Worm (Caenorhabditis elegans) whole organism, L4 larva: ENCODE data around the gene C16B8.3.

ENCODE experiments used
- F49E8.2 ChIP-seq: sonication (generic microtip); optimal IDR thresholded peaks from 2 replicates; lab custom pipeline; 2016; ENCODE audit warnings: missing compliant biosample characterization, mild to moderate bottlenecking, missing genetic modification characterization, borderline replicate concordance
- Y5F2A.4 ChIP-seq: fragments of 200-800 bp; sonication (Bioruptor generic); optimal IDR thresholded peaks from 2 replicates; lab custom pipeline; 2018; ENCODE audit warnings: mild to moderate bottlenecking, missing genetic modification characterization, missing compliant biosample characterization
- Y75B8A.6 ChIP-seq: fragments of 200-800 bp; sonication (Bioruptor generic); IDR thresholded peaks from 2 replicates; pipeline ENCODE4 v1.3.6; 2022; ENCODE audit warnings: missing genetic modification reagents, missing genetic modification characterization, missing compliant biosample characterization
- ZK337.2 ChIP-seq: fragments of 200-800 bp; sonication (Bioruptor generic); IDR thresholded peaks from 2 replicates; pipeline ENCODE4 v1.3.6; 2022; ENCODE audit warnings: missing genetic modification reagents, missing genetic modification characterization, missing compliant biosample characterization
- ZK546.5 ChIP-seq, 2 experiments: sonication (generic microtip); optimal IDR thresholded peaks; 2 replicates each; lab custom pipeline; 2017; ENCODE audit warnings: missing biosample characterization in 2 of 2, missing genetic modification characterization in 2 of 2
- aly-2 ChIP-seq: sonication (generic microtip); optimal IDR thresholded peaks from 2 replicates; lab custom pipeline; 2018; ENCODE audit warnings: missing biosample characterization, missing genetic modification characterization
- arid-1 ChIP-seq: fragments of 200-800 bp; sonication (Bioruptor generic); conservative IDR thresholded peaks from 2 replicates; pipeline ENCODE4 v1.3.6; 2022; ENCODE audit warnings: missing genetic modification reagents, missing genetic modification characterization, missing compliant biosample characterization
- attf-4 ChIP-seq: sonication (generic microtip); optimal IDR thresholded peaks from 3 replicates; lab custom pipeline; 2017; ENCODE audit warnings: missing biosample characterization, missing genetic modification characterization
- ceh-20 ChIP-seq: fragments of 200-800 bp; sonication (Bioruptor generic); IDR thresholded peaks from 2 replicates; pipeline ENCODE4 v1.3.6; 2022; ENCODE audit warnings: missing genetic modification reagents, missing genetic modification characterization, missing compliant biosample characterization
- ceh-28 ChIP-seq: fragments of 150-350 bp; optimal IDR thresholded peaks from 2 replicates; lab custom pipeline; 2014; ENCODE audit warnings: missing biosample characterization, missing genetic modification reagents, missing genetic modification characterization
- ceh-32 ChIP-seq: sonication (generic microtip); optimal IDR thresholded peaks from 2 replicates; lab custom pipeline; 2016; ENCODE audit warnings: mild to moderate bottlenecking, missing genetic modification characterization, missing compliant biosample characterization; ENCODE audit not compliant: poor library complexity
- ceh-62 ChIP-seq: sonication (generic microtip); optimal IDR thresholded peaks from 2 replicates; lab custom pipeline; 2017; ENCODE audit warnings: missing biosample characterization, missing genetic modification characterization
- daf-12 ChIP-seq: fragments of 150-350 bp; optimal IDR thresholded peaks from 2 replicates; lab custom pipeline; 2014; ENCODE audit warnings: missing biosample characterization, missing genetic modification reagents, missing genetic modification characterization
- daf-19 ChIP-seq: fragments of 200-800 bp; sonication (Bioruptor generic); conservative IDR thresholded peaks from 2 replicates; pipeline ENCODE4 v1.3.6; 2022; ENCODE audit warnings: missing genetic modification characterization, missing compliant biosample characterization
- dmd-6 ChIP-seq: fragments of 200-800 bp; sonication (Bioruptor generic); IDR thresholded peaks from 2 replicates; pipeline ENCODE4 v1.3.6; 2022; ENCODE audit warnings: missing genetic modification reagents, missing genetic modification characterization, missing compliant biosample characterization
- dmd-9 ChIP-seq: fragments of 200-800 bp; sonication (Bioruptor generic); IDR thresholded peaks from 2 replicates; pipeline ENCODE4 v1.3.6; 2022; ENCODE audit warnings: missing genetic modification reagents, missing genetic modification characterization, missing compliant biosample characterization
- dpl-1 ChIP-seq: fragments of 150-350 bp; optimal IDR thresholded peaks from 2 replicates; lab custom pipeline; 2014; ENCODE audit warnings: missing biosample characterization, missing genetic modification reagents, missing genetic modification characterization
- duxl-1 ChIP-seq: sonication (generic microtip); optimal IDR thresholded peaks from 2 replicates; lab custom pipeline; 2016; ENCODE audit warnings: mild to moderate bottlenecking, missing genetic modification characterization, moderate library complexity, missing compliant biosample characterization; ENCODE audit not compliant: poor library complexity
- egl-27 ChIP-seq: sonication (generic microtip); optimal IDR thresholded peaks from 3 replicates; lab custom pipeline; 2017; ENCODE audit warnings: missing biosample characterization, missing genetic modification reagents, missing genetic modification characterization
- gei-8 ChIP-seq: fragments of 200-800 bp; sonication (Bioruptor generic); optimal IDR thresholded peaks from 2 replicates; lab custom pipeline; 2018; ENCODE audit warnings: mild to moderate bottlenecking, missing genetic modification characterization, missing compliant biosample characterization
- hlh-30 ChIP-seq: sonication (generic microtip); optimal IDR thresholded peaks from 2 replicates; lab custom pipeline; 2017; ENCODE audit warnings: antibody characterized with exemption, mild to moderate bottlenecking, missing genetic modification characterization, missing compliant biosample characterization; ENCODE audit not compliant: insufficient read depth
- hmg-1.1 ChIP-seq: fragments of 200-800 bp; sonication (Bioruptor generic); IDR thresholded peaks from 2 replicates; pipeline ENCODE4 v1.3.6; 2022; ENCODE audit warnings: missing genetic modification reagents, missing genetic modification characterization, missing compliant biosample characterization
- jun-1 ChIP-seq: fragments of 150-350 bp; optimal IDR thresholded peaks from 2 replicates; lab custom pipeline; 2014; ENCODE audit warnings: missing biosample characterization, missing genetic modification reagents, missing genetic modification characterization
- lin-13 ChIP-seq: fragments of 150-350 bp; optimal IDR thresholded peaks from 2 replicates; lab custom pipeline; 2014; ENCODE audit warnings: missing biosample characterization, missing genetic modification reagents, missing genetic modification characterization
- lin-29 ChIP-seq: fragments of 200-800 bp; sonication (Bioruptor generic); IDR thresholded peaks from 2 replicates; pipeline ENCODE4 v1.3.6; 2022; ENCODE audit warnings: missing genetic modification reagents, missing genetic modification characterization, missing compliant biosample characterization
- lin-38 ChIP-seq: fragments of 200-800 bp; sonication (Bioruptor generic); IDR thresholded peaks from 2 replicates; pipeline ENCODE4 v1.3.6; 2022; ENCODE audit warnings: missing genetic modification reagents, missing genetic modification characterization, missing compliant biosample characterization
- lin-39 ChIP-seq: fragments of 150-350 bp; optimal IDR thresholded peaks from 2 replicates; lab custom pipeline; 2014; ENCODE audit warnings: missing biosample characterization, missing genetic modification reagents, missing genetic modification characterization
- lsy-2 ChIP-seq, 2 experiments: fragments of 150-350 bp in 1 of 2; sonication (generic microtip) in 1 of 2; optimal IDR thresholded peaks; 2 replicates each; lab custom pipeline; 2014 to 2017; ENCODE audit warnings: missing biosample characterization in 2 of 2, missing genetic modification characterization in 2 of 2
- mdt-29 ChIP-seq: fragments of 200-800 bp; sonication (Bioruptor generic); IDR thresholded peaks from 2 replicates; pipeline ENCODE4 v1.3.6; 2022; ENCODE audit warnings: missing genetic modification reagents, missing genetic modification characterization, missing compliant biosample characterization
- mxl-3 ChIP-seq: fragments of 200-800 bp; sonication (Bioruptor generic); optimal IDR thresholded peaks from 2 replicates; lab custom pipeline; 2018; ENCODE audit warnings: mild to moderate bottlenecking, missing genetic modification characterization, missing compliant biosample characterization
- nhr-10 ChIP-seq: fragments of 150-350 bp; optimal IDR thresholded peaks from 2 replicates; lab custom pipeline; 2014; ENCODE audit warnings: missing biosample characterization, missing genetic modification characterization
- nhr-102 ChIP-seq: sonication (generic microtip); optimal IDR thresholded peaks from 2 replicates; lab custom pipeline; 2016; ENCODE audit warnings: mild to moderate bottlenecking, missing genetic modification characterization, moderate library complexity, missing compliant biosample characterization
- nhr-111 ChIP-seq: fragments of 200-800 bp; sonication (Bioruptor generic); optimal IDR thresholded peaks from 2 replicates; lab custom pipeline; 2018; ENCODE audit warnings: mild to moderate bottlenecking, missing genetic modification characterization, missing compliant biosample characterization
- nhr-25 ChIP-seq: sonication (generic microtip); optimal IDR thresholded peaks from 2 replicates; lab custom pipeline; 2017; ENCODE audit warnings: missing genetic modification characterization, mild to moderate bottlenecking, missing compliant biosample characterization, antibody characterized with exemption, moderate library complexity, borderline replicate concordance; ENCODE audit not compliant: insufficient read depth
- nhr-41 ChIP-seq: fragments of 200-800 bp; sonication (Bioruptor generic); IDR thresholded peaks from 2 replicates; pipeline ENCODE4 v1.3.6; 2022; ENCODE audit warnings: missing genetic modification reagents, missing genetic modification characterization, missing compliant biosample characterization
- pha-4 ChIP-seq, 2 experiments: fragments of 150-350 bp in 1 of 2; fragments of 200-800 bp in 1 of 2; sonication (Bioruptor generic) in 1 of 2; IDR thresholded peaks in 1 of 2; optimal IDR thresholded peaks in 1 of 2; 2 replicates each; pipeline versions ENCODE4 v1.3.6 to Lab custom; 2014 to 2022; ENCODE audit warnings: missing genetic modification characterization in 2 of 2, missing genetic modification reagents in 2 of 2, missing biosample characterization in 1 of 2, missing compliant biosample characterization in 1 of 2
- php-3 ChIP-seq: fragments of 200-800 bp; sonication (Bioruptor generic); IDR thresholded peaks from 2 replicates; pipeline ENCODE4 v1.3.6; 2022; ENCODE audit warnings: missing genetic modification reagents, missing genetic modification characterization, missing compliant biosample characterization
- pqm-1 ChIP-seq: sonication (generic microtip); optimal IDR thresholded peaks from 2 replicates; lab custom pipeline; 2017; ENCODE audit warnings: missing biosample characterization, missing genetic modification characterization
- saeg-2 ChIP-seq: fragments of 200-800 bp; sonication (Bioruptor generic); IDR thresholded peaks from 2 replicates; pipeline ENCODE4 v1.3.6; 2022; ENCODE audit warnings: missing genetic modification reagents, missing genetic modification characterization, missing compliant biosample characterization
- unc-130 ChIP-seq: sonication (generic microtip); optimal IDR thresholded peaks from 2 replicates; lab custom pipeline; 2016; ENCODE audit warnings: missing genetic modification reagents, missing genetic modification characterization, missing compliant biosample characterization
- unc-39 ChIP-seq: sonication (generic microtip); optimal IDR thresholded peaks from 2 replicates; lab custom pipeline; 2017; ENCODE audit warnings: missing biosample characterization, missing genetic modification characterization
- unc-62 ChIP-seq, 3 experiments: fragments of 150-350 bp in 1 of 3; sonication (generic microtip); optimal IDR thresholded peaks in 2 of 3; peaks in 1 of 3; 1 replicate in 1 of 3; 2 replicates in 2 of 3; lab custom pipeline; 2014 to 2017; ENCODE audit warnings: missing biosample characterization in 3 of 3, missing genetic modification characterization in 3 of 3, missing genetic modification reagents in 3 of 3, missing genotype in 1 of 3
- zfp-2 ChIP-seq: sonication (generic microtip); optimal IDR thresholded peaks from 2 replicates; lab custom pipeline; 2016; ENCODE audit warnings: mild to moderate bottlenecking, missing genetic modification characterization, missing compliant biosample characterization
- zfp-3 ChIP-seq: fragments of 200-800 bp; sonication (Bioruptor generic); conservative IDR thresholded peaks from 2 replicates; pipeline ENCODE4 v1.3.6; 2022; ENCODE audit warnings: missing genetic modification reagents, missing genetic modification characterization, missing compliant biosample characterization

C16B8.3 gene

DNA sequence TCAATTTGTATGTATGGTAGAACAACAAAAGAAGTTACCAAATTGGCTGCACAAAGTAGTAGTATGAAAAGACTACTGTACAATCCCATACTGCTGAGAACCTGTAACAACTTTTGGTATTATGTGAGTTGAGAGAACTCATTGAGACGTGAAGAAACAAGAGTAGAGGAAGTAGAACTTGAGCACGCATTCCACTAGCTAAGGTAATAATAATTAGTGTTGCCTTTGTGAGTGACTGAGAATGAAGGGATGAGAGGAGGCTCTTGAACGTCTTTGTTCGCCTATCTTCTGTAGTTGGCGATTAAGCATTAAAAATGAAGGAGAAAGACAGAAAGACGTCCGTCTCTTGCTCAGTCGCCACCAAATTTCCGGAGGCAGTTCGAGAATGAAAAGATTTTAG is 5.1 kb upstream of the C16B8.3 start, which contains the start of gene C16B8.4:
Gene C16B8.4 (minus strand): TSS at position 101 of the 400 bp plus-strand sequence.
- TF ChIP-seq Y75B8A.6 (GFP tag; lab: Robert Waterston, UW) (no peak), unc-62 (GFP tag; optimal IDR thresholded peaks at IDR 0.05 in 1 of 2; lab: Kevin White, UChicago) (peak in 1 of 2 experiments; percentile 61), unc-62 (tag; optimal IDR thresholded peaks at IDR 0.05; lab: Kevin White, UChicago) (no peak)

DNA sequence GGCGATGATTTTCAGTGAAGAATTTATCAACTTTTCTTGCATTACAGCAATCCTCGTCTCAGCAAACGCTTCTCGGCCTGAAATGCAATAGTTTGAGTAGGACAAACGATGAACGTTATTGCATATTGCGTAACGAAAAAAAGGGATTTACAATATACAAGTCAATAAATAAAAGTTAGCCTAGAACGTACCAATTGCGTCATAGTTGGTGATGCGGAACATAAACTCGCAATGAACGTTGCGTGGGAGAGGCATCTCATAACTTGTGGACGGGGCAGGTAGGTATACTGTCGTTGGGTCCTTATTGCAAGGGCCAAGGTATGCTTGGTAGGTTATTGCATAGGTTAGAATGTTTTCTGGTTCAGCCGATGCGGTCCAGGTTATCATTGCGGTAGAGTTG is 2.4 kb upstream of the C16B8.3 start:
- TF ChIP-seq mxl-3 (GFP tag; lab: Kevin White, UChicago) (no peak), daf-19 (no peak), hmg-1.1 (GFP tag; lab: Robert Waterston, UW) (no peak), ZK337.2 (GFP tag; lab: Robert Waterston, UW) (no peak), attf-4 (tag; lab: Kevin White, UChicago) (no peak), zfp-3 (GFP tag; lab: Robert Waterston, UW) (no peak), dmd-6 (GFP tag; lab: Robert Waterston, UW) (no peak)
- TF ChIP-seq, all 104 proteins: peak for 0

ce11 chrX:3969980-3970403 is 1.6 kb upstream of the C16B8.3 start:
- peak; percentile 78 for TF ChIP-seq mdt-29 (GFP tag; lab: Robert Waterston, UW)
- TF ChIP-seq hmg-1.1 (GFP tag; lab: Robert Waterston, UW), result peak; percentile 94
- TF ChIP-seq lin-29 (GFP tag; lab: Robert Waterston, UW), result peak; percentile 66; the same call in 1 of the 2 replicates
- peak; percentile 66; the same call in 1 of the 2 replicates for TF ChIP-seq php-3 (GFP tag; lab: Robert Waterston, UW)
- TF ChIP-seq ceh-28 (tag; lab: Kevin White, UChicago), result no peak
- TF ChIP-seq nhr-41, result peak; percentile 80
- TF ChIP-seq arid-1 (GFP tag; lab: Robert Waterston, UW), result peak; percentile 87
- peak; percentile 64 for TF ChIP-seq gei-8 (GFP tag; lab: Kevin White, UChicago)
- no peak for TF ChIP-seq zfp-2
- TF ChIP-seq F49E8.2 (tag; lab: Kevin White, UChicago), result peak; percentile 65
- TF ChIP-seq hlh-30 (tag; lab: Kevin White, UChicago), result peak; percentile 71
- TF ChIP-seq saeg-2 (GFP tag; lab: Robert Waterston, UW), result peak; percentile 82
- peak; percentile 62 for TF ChIP-seq unc-130 (GFP tag; lab: Kevin White, UChicago)
- no peak for TF ChIP-seq nhr-10 (tag; lab: Kevin White, UChicago)
- TF ChIP-seq nhr-25 (tag; lab: Kevin White, UChicago), result peak; percentile 46
- no peak for TF ChIP-seq ZK546.5 (tag; optimal IDR thresholded peaks at IDR 0.05; lab: Kevin White, UChicago)
- TF ChIP-seq daf-19, result no peak
- TF ChIP-seq ZK337.2 (GFP tag; lab: Robert Waterston, UW), result peak; percentile 77
- no peak for TF ChIP-seq pqm-1 (tag; lab: Kevin White, UChicago)
- peak; percentile 85 for TF ChIP-seq dmd-9 (GFP tag; lab: Robert Waterston, UW)
- TF ChIP-seq ceh-32 (tag; lab: Kevin White, UChicago), result no peak
- no peak for TF ChIP-seq egl-27
- peak; percentile 26 for TF ChIP-seq dpl-1
- TF ChIP-seq aly-2 (tag; lab: Kevin White, UChicago), result no peak
- peak; percentile 15 for TF ChIP-seq lin-13
- TF ChIP-seq unc-39, result no peak
- TF ChIP-seq ceh-62 (tag; lab: Kevin White, UChicago), result no peak
- TF ChIP-seq nhr-111 (GFP tag; lab: Kevin White, UChicago), result peak; percentile 50
- peak; percentile 34 to 67 for TF ChIP-seq lsy-2 (tag; optimal IDR thresholded peaks at IDR 0.05; lab: Kevin White, UChicago)
- no peak; the same call in none of the 2 replicates for TF ChIP-seq lin-38 (GFP tag; lab: Robert Waterston, UW)
- peak; percentile 88 for TF ChIP-seq pha-4 (GFP tag; IDR thresholded peaks at IDR 0.05; lab: Robert Waterston, UW)
- no peak for TF ChIP-seq pha-4 (tag; optimal IDR thresholded peaks at IDR 0.05; lab: Kevin White, UChicago)
- TF ChIP-seq daf-12 (tag; lab: Kevin White, UChicago), result no peak
- TF ChIP-seq ceh-20 (GFP tag; lab: Robert Waterston, UW), result peak; percentile 79
- TF ChIP-seq duxl-1 (tag; lab: Kevin White, UChicago), result peak; percentile 79
- no peak for TF ChIP-seq jun-1 (tag; lab: Kevin White, UChicago)
- TF ChIP-seq lin-39 (tag; lab: Kevin White, UChicago), result no peak
- TF ChIP-seq Y5F2A.4 (GFP tag; lab: Kevin White, UChicago), result peak; percentile 59
- TF ChIP-seq nhr-102 (tag; lab: Kevin White, UChicago), result peak; percentile 62
